Fruit fly (Drosophila melanogaster): ENCODE results near the gene noc.

noc gene

dm6 chr2L:14483395-14483794, 7.3 kb upstream of the noc start (continued):
- TF ChIP-seq Rfx (GFP tag; IDR thresholded peaks at IDR 0.05) (no peak), wdn (GFP tag; IDR thresholded peaks at IDR 0.05) (no peak), ranshi (GFP tag; IDR thresholded peaks at IDR 0.05) (no peak), CG13296 (GFP tag; optimal IDR thresholded peaks at IDR 0.05) (no peak), CG7556 (GFP tag; optimal IDR thresholded peaks at IDR 0.05) (no peak), HLH3B (GFP tag; IDR thresholded peaks at IDR 0.05) (no peak), CG17612 (GFP tag; IDR thresholded peaks at IDR 0.05) (no peak), CG13894 (tag; optimal IDR thresholded peaks at IDR 0.05) (peak; percentile 28), CG4617 (GFP tag; optimal IDR thresholded peaks at IDR 0.05; ENCODE audit: borderline replicate concordance) (no peak), CG6175 (GFP tag; IDR thresholded peaks at IDR 0.05) (no peak), sisA (GFP tag; IDR thresholded peaks at IDR 0.05) (no peak), en (GFP tag; optimal IDR thresholded peaks at IDR 0.05) (no peak), tap (tag; optimal IDR thresholded peaks at IDR 0.05) (no peak), CG10543 (GFP tag; optimal IDR thresholded peaks at IDR 0.05) (no peak), CG2116 (GFP tag; optimal IDR thresholded peaks at IDR 0.05) (no peak), br (optimal IDR thresholded peaks at IDR 0.05) (no peak), pb (GFP tag; optimal IDR thresholded peaks at IDR 0.05) (no peak), gcm (GFP tag; optimal IDR thresholded peaks at IDR 0.05) (no peak), CG2712 (tag; optimal IDR thresholded peaks at IDR 0.05) (no peak), Dip2 (GFP tag; IDR thresholded peaks at IDR 0.05) (no peak), CG7839 (tag; optimal IDR thresholded peaks at IDR 0.05) (no peak), seq (GFP tag; IDR thresholded peaks at IDR 0.05) (no peak), vnd (GFP tag; IDR thresholded peaks at IDR 0.05; ENCODE audit: partially characterized antibody) (no peak), mirr (GFP tag; optimal IDR thresholded peaks at IDR 0.05) (no peak), CG3726 (GFP tag; IDR thresholded peaks at IDR 0.05) (no peak), dimm (GFP tag; IDR thresholded peaks at IDR 0.05) (no peak), zf30C (GFP tag; optimal IDR thresholded peaks at IDR 0.05) (peak; percentile 91), sd (tag; optimal IDR thresholded peaks at IDR 0.05) (no peak), yki (optimal IDR thresholded peaks at IDR 0.05) (no peak), ham (GFP tag; IDR thresholded peaks at IDR 0.05) (no peak), dm (GFP tag; optimal IDR thresholded peaks at IDR 0.05) (no peak), ro (GFP tag; IDR thresholded peaks at IDR 0.05) (no peak), E2f1 (GFP tag; IDR thresholded peaks at IDR 0.05) (no peak), CG30403 (GFP tag; optimal IDR thresholded peaks at IDR 0.05) (no peak), hbn (GFP tag; IDR thresholded peaks at IDR 0.05; ENCODE audit: partially characterized antibody) (no peak), CG5245 (GFP tag; optimal IDR thresholded peaks at IDR 0.05) (no peak), Side (GFP tag; optimal IDR thresholded peaks at IDR 0.05) (no peak), NK7.1 (GFP tag; optimal IDR thresholded peaks at IDR 0.05) (no peak), H2.0 (GFP tag; IDR thresholded peaks at IDR 0.05) (no peak), gro (GFP tag; optimal IDR thresholded peaks at IDR 0.05) (no peak), Kr (GFP tag; optimal IDR thresholded peaks at IDR 0.05) (peak; percentile 31), CG8944 (GFP tag; optimal IDR thresholded peaks at IDR 0.05) (no peak), ato (GFP tag; IDR thresholded peaks at IDR 0.05; ENCODE audit: partially characterized antibody) (no peak), pan (optimal IDR thresholded peaks at IDR 0.05) (no peak), pan (GFP tag; optimal IDR thresholded peaks at IDR 0.05 in 1 of 2, IDR thresholded peaks at IDR 0.05 in 1 of 2) (peak in 1 of 2 experiments; percentile 4), zfh1 (GFP tag; IDR thresholded peaks at IDR 0.05) (peak; percentile 38; the same call in 1 of the 3 replicates), CG32767 (GFP tag; IDR thresholded peaks at IDR 0.05) (no peak), CG6854 (GFP tag; optimal IDR thresholded peaks at IDR 0.05) (no peak), tna (GFP tag; IDR thresholded peaks at IDR 0.05; ENCODE audit: partially characterized antibody) (no peak), CG14050 (GFP tag; IDR thresholded peaks at IDR 0.05) (no peak), CG13775 (GFP tag; optimal IDR thresholded peaks at IDR 0.05) (no peak), CG8765 (GFP tag; IDR thresholded peaks at IDR 0.05) (no peak), pum (GFP tag; optimal IDR thresholded peaks at IDR 0.05) (no peak), pita (GFP tag; optimal IDR thresholded peaks at IDR 0.05) (no peak)

Data from whole organism, embryonic.